Fruit fly (Drosophila melanogaster): ENCODE measurements around the gene CG13692.

CG13692 gene

dm6 chr2L:426449-426848 lies 4.9 kb downstream of the CG13692 start:
- TF ChIP-seq Ets98B (GFP tag; IDR thresholded peaks at IDR 0.05) (no peak), CG32121 (GFP tag; IDR thresholded peaks at IDR 0.05) (no peak), EcR (GFP tag; optimal IDR thresholded peaks at IDR 0.05) (no peak), CG4496 (GFP tag; IDR thresholded peaks at IDR 0.05) (no peak), Pif1B (GFP tag; optimal IDR thresholded peaks at IDR 0.05) (no peak), gl (tag; optimal IDR thresholded peaks at IDR 0.05) (no peak), Pif1A (GFP tag; optimal IDR thresholded peaks at IDR 0.05) (no peak), D1 (tag; optimal IDR thresholded peaks at IDR 0.05) (no peak), CG14655 (GFP tag; optimal IDR thresholded peaks at IDR 0.05) (no peak), CG10348 (GFP tag; IDR thresholded peaks at IDR 0.05) (no peak), rn (GFP tag; IDR thresholded peaks at IDR 0.05) (no peak), fd96Ca (GFP tag; IDR thresholded peaks at IDR 0.05) (no peak), CG34367 (tag; optimal IDR thresholded peaks at IDR 0.05) (no peak), CG15710 (tag; optimal IDR thresholded peaks at IDR 0.05) (no peak), Snoo (tag; optimal IDR thresholded peaks at IDR 0.05) (no peak), CG8159 (tag; optimal IDR thresholded peaks at IDR 0.05) (no peak), CG17806 (tag; optimal IDR thresholded peaks at IDR 0.05) (no peak)

dm6 chr2L:427338-428234 lies 6.0 kb downstream of the CG13692 start:
- TF ChIP-seq CG8301 (tag; optimal IDR thresholded peaks at IDR 0.05), result peak; percentile 93
- peak; percentile 94 for TF ChIP-seq Pif1B (GFP tag; optimal IDR thresholded peaks at IDR 0.05)
- peak; percentile 98 for TF ChIP-seq fd96Ca (GFP tag; IDR thresholded peaks at IDR 0.05)
- peak; percentile 91 for TF ChIP-seq Pif1A (GFP tag; optimal IDR thresholded peaks at IDR 0.05)
- TF ChIP-seq CG34367 (tag; optimal IDR thresholded peaks at IDR 0.05), result peak; percentile 81
- peak; percentile 79 for TF ChIP-seq EcR (GFP tag; optimal IDR thresholded peaks at IDR 0.05)
- peak; percentile 96 for TF ChIP-seq CG4496 (GFP tag; IDR thresholded peaks at IDR 0.05)
- TF ChIP-seq CG10348 (GFP tag; IDR thresholded peaks at IDR 0.05), result peak; percentile 69; the same call in 1 of the 2 replicates
- TF ChIP-seq CG9948 (tag; optimal IDR thresholded peaks at IDR 0.05), result peak; percentile 87
- TF ChIP-seq Snoo (tag; optimal IDR thresholded peaks at IDR 0.05), result peak; percentile 89
- peak; percentile 88 for TF ChIP-seq CG13204 (GFP tag; optimal IDR thresholded peaks at IDR 0.05)
- peak; percentile 90 for TF ChIP-seq CG8159 (tag; optimal IDR thresholded peaks at IDR 0.05)
- TF ChIP-seq rn (GFP tag; IDR thresholded peaks at IDR 0.05), result peak; percentile 91
- TF ChIP-seq D1 (tag; optimal IDR thresholded peaks at IDR 0.05), result peak; percentile 77
- peak; percentile 90 for TF ChIP-seq CG17806 (tag; optimal IDR thresholded peaks at IDR 0.05)
- peak; percentile 96 for TF ChIP-seq Ets98B (GFP tag; IDR thresholded peaks at IDR 0.05)
- peak; percentile 93 for TF ChIP-seq CG14655 (GFP tag; optimal IDR thresholded peaks at IDR 0.05)
- peak; percentile 93 for TF ChIP-seq CG32121 (GFP tag; IDR thresholded peaks at IDR 0.05)
- peak; percentile 90 for TF ChIP-seq gl (tag; optimal IDR thresholded peaks at IDR 0.05)
- peak; percentile 91 for TF ChIP-seq CG12605 (GFP tag; IDR thresholded peaks at IDR 0.05)
- TF ChIP-seq CG15710 (tag; optimal IDR thresholded peaks at IDR 0.05), result peak; percentile 93

- TF ChIP-seq CG14655 (GFP tag; optimal IDR thresholded peaks at IDR 0.05), result no peak
- TF ChIP-seq rn (GFP tag; IDR thresholded peaks at IDR 0.05), result no peak
- TF ChIP-seq CG8301 (tag; optimal IDR thresholded peaks at IDR 0.05), result no peak
- no peak for TF ChIP-seq CG10348 (GFP tag; IDR thresholded peaks at IDR 0.05)
- no peak for TF ChIP-seq Ets98B (GFP tag; IDR thresholded peaks at IDR 0.05)
- TF ChIP-seq Snoo (tag; optimal IDR thresholded peaks at IDR 0.05), result no peak
- TF ChIP-seq CG32121 (GFP tag; IDR thresholded peaks at IDR 0.05), result no peak
- no peak for TF ChIP-seq Pif1B (GFP tag; optimal IDR thresholded peaks at IDR 0.05)
- TF ChIP-seq CG4496 (GFP tag; IDR thresholded peaks at IDR 0.05), result no peak
- TF ChIP-seq CG13204 (GFP tag; optimal IDR thresholded peaks at IDR 0.05), result no peak
- TF ChIP-seq D1 (tag; optimal IDR thresholded peaks at IDR 0.05), result no peak
- no peak for TF ChIP-seq CG17806 (tag; optimal IDR thresholded peaks at IDR 0.05)
- TF ChIP-seq CG8159 (tag; optimal IDR thresholded peaks at IDR 0.05), result no peak
- no peak for TF ChIP-seq gl (tag; optimal IDR thresholded peaks at IDR 0.05)
- TF ChIP-seq CG9948 (tag; optimal IDR thresholded peaks at IDR 0.05), result no peak
- no peak for TF ChIP-seq Pif1A (GFP tag; optimal IDR thresholded peaks at IDR 0.05)
- TF ChIP-seq CG12605 (GFP tag; IDR thresholded peaks at IDR 0.05), result no peak
- no peak for TF ChIP-seq fd96Ca (GFP tag; IDR thresholded peaks at IDR 0.05)
- no peak for TF ChIP-seq CG15710 (tag; optimal IDR thresholded peaks at IDR 0.05)
- TF ChIP-seq CG34367 (tag; optimal IDR thresholded peaks at IDR 0.05), result no peak
Measured at dm6 chr2L:428380-428989, 6.9 kb downstream of the CG13692 start.

dm6 chr2L:429680-430484 lies 8.3 kb downstream of the CG13692 start:
- TF ChIP-seq Pif1B (GFP tag; optimal IDR thresholded peaks at IDR 0.05) (peak; percentile 82), CG14655 (GFP tag; optimal IDR thresholded peaks at IDR 0.05) (peak; percentile 88), Ets98B (GFP tag; IDR thresholded peaks at IDR 0.05) (peak; percentile 34), Pif1A (GFP tag; optimal IDR thresholded peaks at IDR 0.05) (peak; percentile 87), EcR (GFP tag; optimal IDR thresholded peaks at IDR 0.05) (peak; percentile 41), Snoo (tag; optimal IDR thresholded peaks at IDR 0.05) (peak; percentile 89), CG8159 (tag; optimal IDR thresholded peaks at IDR 0.05) (peak; percentile 82), CG10348 (GFP tag; IDR thresholded peaks at IDR 0.05) (no peak; the same call in 1 of the 2 replicates), rn (GFP tag; IDR thresholded peaks at IDR 0.05) (no peak; the same call in 1 of the 2 replicates), CG13204 (GFP tag; optimal IDR thresholded peaks at IDR 0.05) (peak; percentile 43), CG34367 (tag; optimal IDR thresholded peaks at IDR 0.05) (peak; percentile 70), fd96Ca (GFP tag; IDR thresholded peaks at IDR 0.05) (peak; percentile 77), CG9948 (tag; optimal IDR thresholded peaks at IDR 0.05) (peak; percentile 83), gl (tag; optimal IDR thresholded peaks at IDR 0.05) (peak; percentile 61), CG32121 (GFP tag; IDR thresholded peaks at IDR 0.05) (no peak), CG17806 (tag; optimal IDR thresholded peaks at IDR 0.05) (peak; percentile 81), CG4496 (GFP tag; IDR thresholded peaks at IDR 0.05) (peak; percentile 60), CG8301 (tag; optimal IDR thresholded peaks at IDR 0.05) (peak; percentile 67), CG15710 (tag; optimal IDR thresholded peaks at IDR 0.05) (peak; percentile 81), D1 (tag; optimal IDR thresholded peaks at IDR 0.05) (peak; percentile 82), CG12605 (GFP tag; IDR thresholded peaks at IDR 0.05) (peak; percentile 62; the same call in 1 of the 2 replicates)

Measured in whole organism, pupa.